Worm (Caenorhabditis elegans) whole organism, late embryonic: Measurements from ENCODE around the gene tbc-13.

ENCODE experiments used
- ama-1 ChIP-seq: fragments of 150-350 bp; optimal IDR thresholded peaks from 2 replicates; lab custom pipeline; 2014
- ceh-34 ChIP-seq: sonication (generic microtip); optimal IDR thresholded peaks from 2 replicates; lab custom pipeline; 2016; ENCODE audit warnings: mild to moderate bottlenecking, missing genetic modification characterization, missing compliant biosample characterization
- elt-2 ChIP-seq: sonication (generic microtip); optimal IDR thresholded peaks from 2 replicates; lab custom pipeline; 2016; ENCODE audit warnings: missing genetic modification reagents, missing genetic modification characterization, missing compliant biosample characterization
- fkh-6 ChIP-seq: sonication (generic microtip); optimal IDR thresholded peaks from 2 replicates; lab custom pipeline; 2016; ENCODE audit warnings: missing genetic modification characterization, missing compliant biosample characterization
- hlh-13 ChIP-seq: fragments of 200-800 bp; sonication (Bioruptor generic); optimal IDR thresholded peaks from 2 replicates; lab custom pipeline; 2018; ENCODE audit warnings: mild to moderate bottlenecking, missing genetic modification characterization, missing compliant biosample characterization
- hlh-8 ChIP-seq: sonication (generic microtip); optimal IDR thresholded peaks from 2 replicates; lab custom pipeline; 2016; ENCODE audit warnings: missing genotype, missing genetic modification characterization, missing compliant biosample characterization
- lin-11 ChIP-seq: fragments of 200-800 bp; sonication (Bioruptor generic); optimal IDR thresholded peaks from 2 replicates; lab custom pipeline; 2018; ENCODE audit warnings: mild to moderate bottlenecking, missing genetic modification characterization, missing compliant biosample characterization
- nhr-11 ChIP-seq: fragments of 150-350 bp; optimal IDR thresholded peaks from 2 replicates; lab custom pipeline; 2014; ENCODE audit warnings: missing biosample characterization, missing genetic modification characterization
- odd-2 ChIP-seq: sonication (generic microtip); optimal IDR thresholded peaks from 2 replicates; lab custom pipeline; 2017; ENCODE audit warnings: antibody characterized with exemption, mild to moderate bottlenecking, missing genetic modification characterization, missing compliant biosample characterization
- pag-3 ChIP-seq: sonication (generic microtip); optimal IDR thresholded peaks from 2 replicates; lab custom pipeline; 2016; ENCODE audit warnings: missing compliant biosample characterization, missing genetic modification characterization, borderline replicate concordance
- pha-4 ChIP-seq: fragments of 150-350 bp; optimal IDR thresholded peaks from 2 replicates; lab custom pipeline; 2018; ENCODE audit warnings: missing biosample characterization, missing genetic modification reagents, missing genetic modification characterization
- pqm-1 ChIP-seq: sonication (generic microtip); optimal IDR thresholded peaks from 2 replicates; lab custom pipeline; 2016; ENCODE audit warnings: missing genetic modification characterization, missing compliant biosample characterization
- sox-4 ChIP-seq: sonication (generic microtip); optimal IDR thresholded peaks from 2 replicates; lab custom pipeline; 2017; ENCODE audit warnings: mild to moderate bottlenecking, missing genetic modification characterization, inconsistent platforms, missing compliant biosample characterization
- unc-55 ChIP-seq: sonication (generic microtip); optimal IDR thresholded peaks from 2 replicates; lab custom pipeline; 2017; ENCODE audit warnings: missing biosample characterization, missing genetic modification reagents, missing genetic modification characterization

ce11 chrX:12436486-12436885 lies 48.4 kb upstream of the tbc-13 start:
- TF ChIP-seq pag-3 (tag; lab: Kevin White, UChicago) = no peak
- TF ChIP-seq elt-2 (tag; lab: Kevin White, UChicago) = no peak
- no peak for TF ChIP-seq fkh-6 (tag; lab: Kevin White, UChicago)
- TF ChIP-seq pqm-1 = no peak
- TF ChIP-seq nhr-11 (tag; lab: Kevin White, UChicago) = no peak
- no peak for TF ChIP-seq pha-4 (tag; lab: Kevin White, UChicago)
- no peak for TF ChIP-seq hlh-13 (GFP tag; lab: Kevin White, UChicago)
- TF ChIP-seq unc-55 = no peak
- no peak for TF ChIP-seq hlh-8 (tag; lab: Kevin White, UChicago)
- TF ChIP-seq odd-2 = no peak
- TF ChIP-seq ama-1 = no peak
- TF ChIP-seq lin-11 (tag; lab: Kevin White, UChicago) = no peak
- no peak for TF ChIP-seq sox-4
- TF ChIP-seq ceh-34 (tag; lab: Kevin White, UChicago) = no peak
